Fruit fly (Drosophila melanogaster) whole organism, wandering third instar larva: ENCODE results near the gene Or30a.

ENCODE experiments used
- Myc ChIP-seq: fragments of >200 bp; optimal IDR thresholded peaks from 2 replicates; lab custom pipeline; 2017
- fru ChIP-seq: fragments of 200-800 bp; sonication (Bioruptor generic); optimal IDR thresholded peaks from 3 replicates; lab custom pipeline; 2016; ENCODE audit warnings: missing biosample characterization, mild to moderate bottlenecking, missing genetic modification characterization
- jim ChIP-seq: fragments of 175-275, 200-325 bp; sonication (Bioruptor generic); optimal IDR thresholded peaks from 2 replicates; lab custom pipeline; 2016; ENCODE audit warnings: missing biosample characterization, mild to moderate bottlenecking, missing genetic modification characterization
- lola ChIP-seq: fragments of >200 bp; optimal IDR thresholded peaks from 2 replicates; lab custom pipeline; 2017; ENCODE audit warnings: missing biosample characterization, missing genetic modification characterization

- TF ChIP-seq fru = no peak
- TF ChIP-seq Myc (lab: Kevin White, UChicago) = no peak
- TF ChIP-seq lola (GFP tag; lab: Kevin White, UChicago) = no peak
- no peak for TF ChIP-seq jim (GFP tag; lab: Kevin White, UChicago)
These were observed 12.1 kb downstream of the Or30a start for dm6 chr2L:9123707-9124106.
